Fruit fly (Drosophila melanogaster): ENCODE results near the gene CG3009.

The CG3009 gene

dm6 chrX:4687778-4688399 is 21.4 kb upstream of the CG3009 start, which contains the start of gene ctp:
Gene ctp (plus strand): TSS chrX:4687800.
- TF ChIP-seq insv (optimal IDR thresholded peaks at IDR 0.05), result no peak
- peak; percentile 95 for TF ChIP-seq psq (optimal IDR thresholded peaks at IDR 0.05)

dm6 chrX:4686723-4687122 is 20.2 kb upstream of the CG3009 start, which contains the start of gene Pp2C1:
Gene Pp2C1 (minus strand): TSS chrX:4686903.
- no peak for TF ChIP-seq h (optimal IDR thresholded peaks at IDR 0.05)
- no peak for TF ChIP-seq ttk (optimal IDR thresholded peaks at IDR 0.05)
- TF ChIP-seq Myc (optimal IDR thresholded peaks at IDR 0.05), result no peak
- no peak for TF ChIP-seq psq (optimal IDR thresholded peaks at IDR 0.05)
- no peak for TF ChIP-seq Sin3A (optimal IDR thresholded peaks at IDR 0.05)
- TF ChIP-seq insv (optimal IDR thresholded peaks at IDR 0.05), result no peak

dm6 chrX:4686150-4686549 is 19.6 kb upstream of the CG3009 start:
- TF ChIP-seq Sin3A (optimal IDR thresholded peaks at IDR 0.05) (no peak), h (optimal IDR thresholded peaks at IDR 0.05) (no peak), ttk (optimal IDR thresholded peaks at IDR 0.05) (no peak), psq (optimal IDR thresholded peaks at IDR 0.05) (no peak), Myc (optimal IDR thresholded peaks at IDR 0.05) (no peak), insv (optimal IDR thresholded peaks at IDR 0.05) (no peak)

- TF ChIP-seq ttk (optimal IDR thresholded peaks at IDR 0.05) (no peak), Sin3A (optimal IDR thresholded peaks at IDR 0.05) (no peak), Myc (optimal IDR thresholded peaks at IDR 0.05) (no peak), h (optimal IDR thresholded peaks at IDR 0.05) (no peak), insv (optimal IDR thresholded peaks at IDR 0.05) (no peak)
Observed at dm6 chrX:4684444-4684924, 18.0 kb upstream of the CG3009 start.

- TF ChIP-seq ttk (optimal IDR thresholded peaks at IDR 0.05), result no peak
Observed at dm6 chrX:4679813-4680381, 13.4 kb upstream of the CG3009 start.

DNA sequence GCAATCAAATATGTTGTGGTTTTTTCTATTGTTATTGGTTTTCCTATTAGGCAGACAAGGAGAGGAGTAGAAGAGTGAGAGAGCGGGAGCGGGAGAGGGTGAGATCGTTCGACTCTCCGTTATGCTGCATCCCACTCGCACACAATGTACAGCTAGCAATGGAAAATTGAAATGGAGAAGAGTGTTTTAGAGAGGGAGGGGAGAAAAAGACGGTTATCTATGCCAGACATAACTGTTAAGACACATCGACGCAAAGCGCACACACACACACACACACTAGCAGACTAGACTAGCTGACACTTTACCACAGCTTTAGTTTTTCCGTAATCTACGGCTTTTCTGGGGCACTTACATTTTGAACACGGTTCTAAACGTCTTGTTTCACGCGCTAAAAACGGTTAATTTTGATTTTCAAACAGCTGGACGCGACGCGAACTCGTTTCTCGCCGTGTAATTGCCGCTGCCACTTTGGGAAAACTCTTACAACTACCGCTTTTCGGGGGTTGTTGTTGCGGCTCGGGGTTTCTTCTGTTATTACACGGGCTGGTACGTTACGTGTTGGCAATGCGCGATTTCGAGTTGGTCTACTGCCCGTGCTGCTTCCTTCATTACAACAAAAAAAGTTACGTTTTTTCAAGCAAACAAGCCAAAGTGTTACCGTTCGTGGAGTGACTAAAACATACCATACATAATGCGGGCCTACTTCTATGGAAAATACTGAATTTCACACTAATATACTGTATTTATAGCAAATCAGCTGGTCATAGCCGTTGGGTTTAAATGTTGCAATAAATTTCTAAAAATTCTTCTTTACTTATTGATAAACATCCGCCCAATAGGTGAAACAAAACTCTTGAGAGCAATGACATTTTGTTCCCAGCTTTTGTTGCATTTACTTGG is 12.7 kb upstream of the CG3009 start, which contains the start of gene fzr:
Gene fzr, minus strand, starts transcription at position 625 of the 900 bp plus-strand sequence.
- TF ChIP-seq Sin3A (optimal IDR thresholded peaks at IDR 0.05) (no peak), insv (optimal IDR thresholded peaks at IDR 0.05) (no peak), psq (optimal IDR thresholded peaks at IDR 0.05) (no peak), Myc (optimal IDR thresholded peaks at IDR 0.05) (no peak)

DNA sequence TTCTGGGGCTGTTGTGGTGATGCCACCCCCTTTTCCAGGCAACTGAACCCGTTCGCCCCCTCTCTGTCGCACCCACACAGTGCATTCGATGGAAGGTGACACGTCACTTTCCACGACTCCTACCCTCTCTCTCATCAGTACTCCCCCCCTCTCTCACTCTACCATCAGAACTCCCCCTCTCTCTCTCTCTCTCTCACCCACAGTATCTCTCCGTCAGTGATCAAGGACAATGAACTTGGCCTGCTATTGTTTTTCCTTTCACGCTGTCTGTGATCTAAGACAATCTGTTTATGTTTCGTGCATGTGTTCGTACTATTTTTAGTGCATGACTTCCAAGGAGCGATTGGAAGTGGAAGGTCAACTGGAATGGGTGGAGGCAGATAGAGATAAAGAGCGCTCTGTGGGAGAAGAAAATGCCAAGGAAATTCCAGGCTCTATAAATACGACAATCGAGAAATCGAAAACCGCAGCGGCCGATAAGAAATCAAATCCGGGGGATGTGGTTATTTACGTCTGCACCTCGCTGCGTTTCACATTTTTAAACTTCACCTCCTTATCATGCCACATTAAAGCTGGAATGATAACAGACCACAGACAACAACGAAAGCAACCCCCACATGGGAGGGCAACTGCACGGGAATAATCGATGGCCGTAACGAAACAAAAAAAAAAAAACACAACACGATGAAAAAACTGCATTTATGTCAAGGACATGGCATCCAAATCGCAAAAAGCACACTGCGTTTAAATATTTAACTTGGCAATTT is 11.8 kb upstream of the CG3009 start:
- TF ChIP-seq h (optimal IDR thresholded peaks at IDR 0.05), result no peak
- TF ChIP-seq ttk (optimal IDR thresholded peaks at IDR 0.05), result no peak
- TF ChIP-seq psq (optimal IDR thresholded peaks at IDR 0.05), result no peak
- no peak for TF ChIP-seq Sin3A (optimal IDR thresholded peaks at IDR 0.05)
- no peak for TF ChIP-seq insv (optimal IDR thresholded peaks at IDR 0.05)
- no peak for TF ChIP-seq Myc (optimal IDR thresholded peaks at IDR 0.05)

- no peak for TF ChIP-seq Myc (optimal IDR thresholded peaks at IDR 0.05)
Observed at dm6 chrX:4677427-4677826, 10.9 kb upstream of the CG3009 start.

dm6 chrX:4675054-4675453 is 8.6 kb upstream of the CG3009 start:
- no peak for TF ChIP-seq Sin3A (optimal IDR thresholded peaks at IDR 0.05)
- no peak for TF ChIP-seq psq (optimal IDR thresholded peaks at IDR 0.05)
- no peak for TF ChIP-seq Myc (optimal IDR thresholded peaks at IDR 0.05)
- TF ChIP-seq ttk (optimal IDR thresholded peaks at IDR 0.05), result no peak
- no peak for TF ChIP-seq h (optimal IDR thresholded peaks at IDR 0.05)
- TF ChIP-seq insv (optimal IDR thresholded peaks at IDR 0.05), result no peak

DNA sequence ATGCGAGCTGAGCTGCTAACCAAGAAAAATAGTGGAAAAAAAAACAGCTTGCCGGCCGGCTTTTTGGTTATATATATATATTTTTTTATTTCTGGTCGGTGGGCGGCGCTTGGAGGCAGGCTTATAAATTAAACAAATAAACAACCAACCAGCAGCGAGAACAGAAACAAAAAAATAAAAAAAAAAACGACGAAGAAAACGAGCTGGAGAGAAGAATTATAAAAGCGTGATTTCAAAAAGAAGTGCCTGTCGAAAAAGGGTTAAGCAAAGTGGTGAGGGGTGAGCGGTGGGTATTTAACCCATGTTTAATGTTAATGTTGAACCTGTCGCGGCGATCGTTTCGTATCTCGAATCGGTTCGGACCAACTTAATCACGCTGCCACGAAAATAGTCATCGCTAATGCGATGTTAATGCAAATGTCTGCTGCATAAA is 4.7 kb upstream of the CG3009 start:
- no peak for TF ChIP-seq Myc (optimal IDR thresholded peaks at IDR 0.05)
- no peak for TF ChIP-seq ttk (optimal IDR thresholded peaks at IDR 0.05)
- TF ChIP-seq insv (optimal IDR thresholded peaks at IDR 0.05), result no peak
- TF ChIP-seq psq (optimal IDR thresholded peaks at IDR 0.05), result no peak
- no peak for TF ChIP-seq Sin3A (optimal IDR thresholded peaks at IDR 0.05)
- no peak for TF ChIP-seq h (optimal IDR thresholded peaks at IDR 0.05)

DNA sequence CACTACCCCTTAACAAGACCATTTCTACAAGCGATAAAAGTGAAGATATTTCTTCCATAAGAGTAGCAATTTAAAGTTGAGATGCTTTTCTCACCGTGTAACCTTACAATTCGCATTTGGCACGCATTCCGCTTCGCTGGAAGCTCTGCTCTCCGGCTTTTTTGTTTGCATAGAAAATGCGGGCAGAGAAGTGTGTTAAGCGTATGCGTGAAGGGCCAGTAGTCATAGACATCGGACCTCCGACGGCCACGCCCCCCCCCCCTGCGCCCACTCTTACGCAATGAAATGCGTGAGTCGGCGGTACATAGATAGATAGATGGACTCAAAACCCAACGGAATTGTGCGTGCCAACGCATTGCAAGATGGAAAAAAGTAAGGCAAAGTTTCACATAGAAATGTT is 2.9 kb upstream of the CG3009 start:
- TF ChIP-seq insv (optimal IDR thresholded peaks at IDR 0.05) (no peak), Myc (optimal IDR thresholded peaks at IDR 0.05) (no peak), Sin3A (optimal IDR thresholded peaks at IDR 0.05) (no peak), h (optimal IDR thresholded peaks at IDR 0.05) (no peak), psq (optimal IDR thresholded peaks at IDR 0.05) (no peak), ttk (optimal IDR thresholded peaks at IDR 0.05) (no peak)

DNA sequence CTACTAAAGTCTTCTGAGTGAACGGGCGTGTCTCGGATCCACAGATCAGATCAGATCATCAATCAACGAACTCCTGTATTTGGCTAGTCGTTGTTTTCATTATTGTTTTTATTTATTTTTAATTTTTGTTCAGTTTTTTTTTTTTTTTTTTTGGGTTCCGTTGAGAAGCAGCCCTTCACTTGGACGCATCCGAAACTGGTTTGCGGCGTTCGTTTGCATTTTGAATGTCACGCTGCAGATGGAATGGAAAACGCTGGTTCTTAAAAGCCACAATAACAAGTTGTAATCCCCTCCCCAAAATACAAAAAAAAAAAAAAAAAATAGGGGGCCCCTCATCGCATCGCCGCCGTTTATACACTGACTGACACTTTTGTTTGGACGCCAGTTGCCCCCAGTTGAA is 2.4 kb downstream of the CG3009 start:
- TF ChIP-seq ttk (optimal IDR thresholded peaks at IDR 0.05) (no peak), insv (optimal IDR thresholded peaks at IDR 0.05) (no peak), psq (optimal IDR thresholded peaks at IDR 0.05) (no peak), Sin3A (optimal IDR thresholded peaks at IDR 0.05) (no peak), Myc (optimal IDR thresholded peaks at IDR 0.05) (no peak), h (optimal IDR thresholded peaks at IDR 0.05) (no peak)

All from Kc167 (cell line).